Worm (Caenorhabditis elegans) whole organism, young adult: ENCODE results near the gene Y97E10AL.1.

Experiments used
- B0336.3 ChIP-seq: fragments of 200-800 bp; sonication (Bioruptor generic); IDR thresholded peaks from 2 replicates; pipeline ENCODE4 v1.3.6; 2022; ENCODE audit warnings: missing genetic modification characterization, missing compliant biosample characterization
- C17E4.6 ChIP-seq: fragments of 200-800 bp; sonication (Bioruptor generic); IDR thresholded peaks from 2 replicates; pipeline ENCODE4 v1.3.6; 2022; ENCODE audit warnings: missing genetic modification reagents, missing genetic modification characterization, missing compliant biosample characterization
- D2030.7 ChIP-seq: fragments of 200-800 bp; sonication (Bioruptor generic); IDR thresholded peaks from 2 replicates; pipeline ENCODE4 v1.3.6; 2022; ENCODE audit warnings: missing genetic modification reagents, missing genetic modification characterization, missing compliant biosample characterization
- F23B12.7 ChIP-seq: sonication (generic microtip); optimal IDR thresholded peaks from 2 replicates; lab custom pipeline; 2017; ENCODE audit warnings: missing genetic modification characterization, mild to moderate bottlenecking, missing compliant biosample characterization, antibody characterized with exemption, moderate library complexity; ENCODE audit not compliant: insufficient read depth
- F37B4.10 ChIP-seq: fragments of 200-800 bp; sonication (Bioruptor generic); IDR thresholded peaks from 2 replicates; pipeline ENCODE4 v1.3.6; 2022; ENCODE audit warnings: missing genetic modification characterization, missing compliant biosample characterization
- K12H6.12 ChIP-seq: fragments of 200-800 bp; sonication (Bioruptor generic); optimal IDR thresholded peaks from 2 replicates; lab custom pipeline; 2018; ENCODE audit warnings: mild to moderate bottlenecking, missing genetic modification characterization, missing compliant biosample characterization
- T26A5.8 ChIP-seq: sonication (generic microtip); optimal IDR thresholded peaks from 2 replicates; lab custom pipeline; 2016; ENCODE audit warnings: missing genetic modification characterization, missing compliant biosample characterization
- Y53F4B.3 ChIP-seq: fragments of 200-800 bp; sonication (Bioruptor generic); IDR thresholded peaks from 2 replicates; pipeline ENCODE4 v1.3.6; 2022; ENCODE audit warnings: missing genetic modification reagents, missing genetic modification characterization, missing compliant biosample characterization
- Y56A3A.18 ChIP-seq: fragments of 200-800 bp; sonication (Bioruptor generic); IDR thresholded peaks from 2 replicates; pipeline ENCODE4 v1.3.6; 2022; ENCODE audit warnings: missing genetic modification reagents, missing genetic modification characterization, missing compliant biosample characterization
- Y67H2A.10 ChIP-seq: fragments of 200-800 bp; sonication (Bioruptor generic); conservative IDR thresholded peaks from 2 replicates; pipeline ENCODE4 v1.3.6; 2022; ENCODE audit warnings: missing genetic modification reagents, missing genetic modification characterization, missing compliant biosample characterization
- Y95B8A.8 ChIP-seq: fragments of 200-800 bp; sonication (Bioruptor generic); IDR thresholded peaks from 2 replicates; pipeline ENCODE4 v1.3.6; 2022; ENCODE audit warnings: missing genetic modification reagents, missing genetic modification characterization, missing compliant biosample characterization
- akir-1 ChIP-seq: fragments of 200-800 bp; sonication (Bioruptor generic); optimal IDR thresholded peaks from 2 replicates; lab custom pipeline; 2018; ENCODE audit warnings: mild to moderate bottlenecking, missing genetic modification characterization, moderate library complexity, missing compliant biosample characterization
- ama-1 ChIP-seq, 3 experiments: fragments of 150-350 bp in 1 of 3; sonication (generic microtip) in 2 of 3; optimal IDR thresholded peaks; 2 replicates each; lab custom pipeline; 2014 to 2018; ENCODE audit warnings: missing biosample characterization in 2 of 3, missing genetic modification characterization in 2 of 3, missing genetic modification reagents in 2 of 3
- atf-7 ChIP-seq: sonication (generic microtip); optimal IDR thresholded peaks from 2 replicates; lab custom pipeline; 2017; ENCODE audit warnings: mild to moderate bottlenecking, missing genetic modification characterization, missing compliant biosample characterization
- ccch-3 ChIP-seq: fragments of 200-800 bp; sonication (Bioruptor generic); optimal IDR thresholded peaks from 2 replicates; lab custom pipeline; 2018; ENCODE audit warnings: mild to moderate bottlenecking, missing genetic modification characterization, missing compliant biosample characterization
- cebp-1 ChIP-seq, 2 experiments: fragments of 200-800 bp in 1 of 2; sonication (Bioruptor generic) in 1 of 2; sonication (generic microtip) in 1 of 2; IDR thresholded peaks in 1 of 2; optimal IDR thresholded peaks in 1 of 2; 2 replicates each; pipeline versions ENCODE4 v1.3.6 to Lab custom; 2017 to 2022; ENCODE audit warnings: missing compliant biosample characterization in 2 of 2, missing genetic modification characterization in 2 of 2, mild to moderate bottlenecking in 1 of 2, missing genetic modification reagents in 1 of 2, moderate library complexity in 1 of 2
- ceh-100 ChIP-seq: fragments of 200-800 bp; sonication (Bioruptor generic); IDR thresholded peaks from 2 replicates; pipeline ENCODE4 v1.3.6; 2022; ENCODE audit warnings: missing genetic modification reagents, missing genetic modification characterization, missing compliant biosample characterization
- ceh-27 ChIP-seq: fragments of 200-800 bp; sonication (Bioruptor generic); optimal IDR thresholded peaks from 2 replicates; lab custom pipeline; 2018; ENCODE audit warnings: mild to moderate bottlenecking, missing genetic modification characterization, moderate library complexity, missing compliant biosample characterization
- ceh-58 ChIP-seq: fragments of 200-800 bp; sonication (Bioruptor generic); IDR thresholded peaks from 2 replicates; pipeline ENCODE4 v1.3.6; 2022; ENCODE audit warnings: missing genetic modification characterization, missing compliant biosample characterization
- chd-7 ChIP-seq: sonication (generic microtip); optimal IDR thresholded peaks from 2 replicates; lab custom pipeline; 2016; ENCODE audit warnings: mild to moderate bottlenecking, missing genetic modification characterization, moderate library complexity, missing compliant biosample characterization
- dpl-1 ChIP-seq: fragments of 150-350 bp; optimal IDR thresholded peaks from 2 replicates; lab custom pipeline; 2014; ENCODE audit warnings: missing biosample characterization, missing genetic modification reagents, missing genetic modification characterization
- egl-18 ChIP-seq: fragments of 200-800 bp; sonication (Bioruptor generic); IDR thresholded peaks from 2 replicates; pipeline ENCODE4 v1.3.6; 2022; ENCODE audit warnings: missing genetic modification reagents, missing genetic modification characterization, missing compliant biosample characterization
- ets-4 ChIP-seq: fragments of 200-800 bp; sonication (Bioruptor generic); optimal IDR thresholded peaks from 2 replicates; lab custom pipeline; 2018; ENCODE audit warnings: mild to moderate bottlenecking, missing genetic modification characterization, missing compliant biosample characterization
- fkh-3 ChIP-seq: sonication (generic microtip); optimal IDR thresholded peaks from 2 replicates; lab custom pipeline; 2016; ENCODE audit warnings: mild to moderate bottlenecking, missing genetic modification characterization, missing compliant biosample characterization
- him-1 ChIP-seq: sonication (generic microtip); optimal IDR thresholded peaks from 2 replicates; lab custom pipeline; 2016; ENCODE audit warnings: missing genotype, missing genetic modification reagents, missing genetic modification characterization, missing compliant biosample characterization
- hlh-12 ChIP-seq: sonication (generic microtip); optimal IDR thresholded peaks from 2 replicates; lab custom pipeline; 2016; ENCODE audit warnings: missing genetic modification characterization, missing compliant biosample characterization
- hlh-26 ChIP-seq: fragments of 200-800 bp; sonication (Bioruptor generic); conservative IDR thresholded peaks from 2 replicates; pipeline ENCODE4 v1.3.6; 2022; ENCODE audit warnings: missing genetic modification reagents, missing genetic modification characterization, missing compliant biosample characterization
- hmg-1.2 ChIP-seq: fragments of 200-800 bp; sonication (Bioruptor generic); IDR thresholded peaks from 2 replicates; pipeline ENCODE4 v1.3.6; 2022; ENCODE audit warnings: missing genetic modification reagents, missing genetic modification characterization, missing compliant biosample characterization
- hmg-20 ChIP-seq: fragments of 200-800 bp; sonication (Bioruptor generic); IDR thresholded peaks from 2 replicates; pipeline ENCODE4 v1.3.6; 2022; ENCODE audit warnings: missing genetic modification reagents, missing genetic modification characterization, missing compliant biosample characterization
- lin-40 ChIP-seq: sonication (generic microtip); optimal IDR thresholded peaks from 2 replicates; lab custom pipeline; 2016; ENCODE audit warnings: missing genetic modification characterization, mild to moderate bottlenecking, missing compliant biosample characterization, missing genotype, missing genetic modification reagents
- mcd-1 ChIP-seq: fragments of 200-800 bp; sonication (Bioruptor generic); IDR thresholded peaks from 2 replicates; pipeline ENCODE4 v1.3.6; 2022; ENCODE audit warnings: missing genetic modification reagents, missing genetic modification characterization, missing compliant biosample characterization
- nfya-1 ChIP-seq: sonication (generic microtip); optimal IDR thresholded peaks from 2 replicates; lab custom pipeline; 2017; ENCODE audit warnings: antibody characterized with exemption, missing compliant biosample characterization, missing genetic modification characterization, borderline replicate concordance; ENCODE audit not compliant: insufficient read depth
- nfya-2 ChIP-seq: fragments of 200-800 bp; sonication (Bioruptor generic); IDR thresholded peaks from 2 replicates; pipeline ENCODE4 v1.3.6; 2022; ENCODE audit warnings: missing genetic modification reagents, missing genetic modification characterization, missing compliant biosample characterization
- nhr-179 ChIP-seq: sonication (generic microtip); optimal IDR thresholded peaks from 2 replicates; lab custom pipeline; 2016; ENCODE audit warnings: mild to moderate bottlenecking, missing genetic modification characterization, missing compliant biosample characterization
- pha-4 ChIP-seq: fragments of 150-350 bp; sonication (generic microtip); optimal IDR thresholded peaks from 2 replicates; lab custom pipeline; 2014; ENCODE audit warnings: missing biosample characterization, missing genetic modification reagents, missing genetic modification characterization
- rcor-1 ChIP-seq: fragments of 200-800 bp; sonication (Bioruptor generic); IDR thresholded peaks from 2 replicates; pipeline ENCODE4 v1.3.6; 2022; ENCODE audit warnings: missing genetic modification reagents, missing genetic modification characterization, missing compliant biosample characterization
- rec-8 ChIP-seq, 2 experiments: sonication (generic microtip); optimal IDR thresholded peaks; 2 replicates each; lab custom pipeline; 2016; ENCODE audit warnings: mild to moderate bottlenecking in 2 of 2, missing genetic modification characterization in 2 of 2, missing genetic modification reagents in 2 of 2, missing genotype in 2 of 2, missing biosample characterization in 1 of 2, missing compliant biosample characterization in 1 of 2, moderate library complexity in 1 of 2
- rpc-1 ChIP-seq, 2 experiments: fragments of 150-350 bp in 1 of 2; sonication (generic microtip) in 1 of 2; optimal IDR thresholded peaks; 2 replicates each; lab custom pipeline; 2014 to 2018; ENCODE audit warnings: missing biosample characterization in 1 of 2, missing genetic modification characterization in 1 of 2, missing genetic modification reagents in 1 of 2, missing genotype in 1 of 2
- snpc-1.1 ChIP-seq: sonication (generic microtip); optimal IDR thresholded peaks from 2 replicates; lab custom pipeline; 2017; ENCODE audit warnings: missing genetic modification characterization, mild to moderate bottlenecking, missing compliant biosample characterization, antibody characterized with exemption, moderate library complexity, missing genotype, missing genetic modification reagents; ENCODE audit not compliant: insufficient read depth
- snpc-3.4 ChIP-seq: sonication (generic microtip); optimal IDR thresholded peaks from 2 replicates; lab custom pipeline; 2017; ENCODE audit warnings: missing genetic modification characterization, mild to moderate bottlenecking, missing compliant biosample characterization, antibody characterized with exemption, moderate library complexity, missing genotype, missing genetic modification reagents
- snpc-4 ChIP-seq, 5 experiments: fragments of 150-350 bp in 1 of 5; sonication (generic microtip) in 4 of 5; optimal IDR thresholded peaks; 2 replicates each; lab custom pipeline; 2014 to 2018; ENCODE audit warnings: missing genetic modification characterization in 5 of 5, missing biosample characterization in 3 of 5, antibody characterized with exemption in 2 of 5, mild to moderate bottlenecking in 2 of 5, missing compliant biosample characterization in 2 of 5, missing genotype in 2 of 5, moderate library complexity in 2 of 5, missing genetic modification reagents in 1 of 5
- tlf-1 ChIP-seq: fragments of 200-800 bp; sonication (Bioruptor generic); optimal IDR thresholded peaks from 2 replicates; lab custom pipeline; 2018; ENCODE audit warnings: mild to moderate bottlenecking, missing genetic modification characterization, missing compliant biosample characterization
- zim-3 ChIP-seq: sonication (generic microtip); optimal IDR thresholded peaks from 2 replicates; lab custom pipeline; 2017; ENCODE audit warnings: mild to moderate bottlenecking, missing genetic modification characterization, moderate library complexity, missing compliant biosample characterization
- ztf-25 ChIP-seq: fragments of 200-800 bp; sonication (Bioruptor generic); IDR thresholded peaks from 2 replicates; pipeline ENCODE4 v1.3.6; 2022; ENCODE audit warnings: missing genetic modification reagents, missing genetic modification characterization, missing compliant biosample characterization
- ztf-28 ChIP-seq: fragments of 200-800 bp; sonication (Bioruptor generic); IDR thresholded peaks from 2 replicates; pipeline ENCODE4 v1.3.6; 2022; ENCODE audit warnings: missing genetic modification reagents, missing genetic modification characterization, missing compliant biosample characterization

The Y97E10AL.1 gene

DNA sequence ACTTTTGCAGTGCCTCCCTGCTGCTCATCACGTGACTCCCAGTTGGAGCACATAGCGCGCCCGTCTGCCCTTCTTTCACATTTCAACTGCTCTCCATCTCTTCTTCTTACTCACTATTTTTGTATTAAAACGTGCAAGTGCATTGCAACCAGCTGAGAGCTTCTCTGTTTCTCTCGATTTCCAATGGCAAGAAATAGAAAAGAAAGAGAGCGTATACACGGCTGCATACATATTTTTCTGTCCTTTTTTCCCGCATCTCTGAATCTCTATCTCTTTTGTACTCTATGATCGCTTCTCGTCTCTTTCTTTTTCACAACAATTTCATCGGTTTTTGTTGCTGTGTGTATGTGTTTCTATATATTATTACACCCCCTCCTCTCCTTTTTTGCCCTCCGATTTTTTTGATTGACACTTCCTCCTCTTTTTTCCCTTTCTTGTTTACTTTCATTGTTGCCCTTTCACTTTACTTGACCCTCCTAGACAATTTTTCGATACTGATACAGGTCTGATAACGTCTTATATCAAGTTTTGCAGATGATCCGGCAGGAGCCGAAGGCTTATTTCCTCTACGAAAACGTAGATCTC lies 15.1 kb downstream of the Y97E10AL.1 start, which contains the start of gene Y97E10AR.1 (continued):
- peak; percentile 85 for TF ChIP-seq atf-7 (tag; lab: Kevin White, UChicago)
- TF ChIP-seq akir-1 (GFP tag; lab: Kevin White, UChicago) = no peak
- TF ChIP-seq nhr-179 (tag; lab: Kevin White, UChicago) = no peak
- no peak for TF ChIP-seq D2030.7 (GFP tag; lab: Robert Waterston, UW)
- TF ChIP-seq B0336.3 (GFP tag; lab: Robert Waterston, UW) = no peak; the same call in 1 of the 2 replicates
- TF ChIP-seq hlh-12 (tag; lab: Kevin White, UChicago) = no peak
- no peak; the same call in 1 of the 2 replicates for TF ChIP-seq mcd-1
- no peak for TF ChIP-seq ztf-28 (GFP tag; lab: Robert Waterston, UW)
- no peak for TF ChIP-seq F37B4.10
- TF ChIP-seq nfya-2 (GFP tag; lab: Robert Waterston, UW) = no peak
- TF ChIP-seq ceh-58 = no peak
- TF ChIP-seq egl-18 = no peak
- TF ChIP-seq nfya-1 (tag; lab: Kevin White, UChicago) = no peak
- 0 out of 2 replicates have a peak, but pooled peaks have one; percentile 68 for TF ChIP-seq Y56A3A.18 (GFP tag; lab: Robert Waterston, UW)
- TF ChIP-seq ets-4 = peak; percentile 52
- TF ChIP-seq hmg-20 = no peak
- TF ChIP-seq pha-4 (tag; lab: Kevin White, UChicago) = peak; percentile 58
- TF ChIP-seq T26A5.8 = no peak
- TF ChIP-seq hlh-26 (GFP tag; lab: Robert Waterston, UW) = no peak
- TF ChIP-seq cebp-1 (GFP tag; IDR thresholded peaks at IDR 0.05; lab: Robert Waterston, UW) = no peak
- peak; percentile 88 for TF ChIP-seq cebp-1 (tag; optimal IDR thresholded peaks at IDR 0.05; lab: Kevin White, UChicago)
- peak; percentile 35 for TF ChIP-seq tlf-1 (GFP tag; lab: Kevin White, UChicago)
- no peak for TF ChIP-seq snpc-4 (GFP tag; optimal IDR thresholded peaks at IDR 0.05; lab: Kevin White, UChicago)
- peak; percentile 29 to 51 (median 40) for TF ChIP-seq snpc-4 (tag; optimal IDR thresholded peaks at IDR 0.05; lab: Kevin White, UChicago)
- TF ChIP-seq ccch-3 = no peak
- no peak for TF ChIP-seq C17E4.6 (GFP tag; lab: Robert Waterston, UW)
- TF ChIP-seq ceh-100 (GFP tag; lab: Robert Waterston, UW) = no peak
- TF ChIP-seq F23B12.7 (tag; lab: Kevin White, UChicago) = peak; percentile 42
- TF ChIP-seq ceh-27 (GFP tag; lab: Kevin White, UChicago) = peak; percentile 27
- no peak for TF ChIP-seq zim-3 (tag; lab: Kevin White, UChicago)
- TF ChIP-seq snpc-1.1 (tag; lab: Kevin White, UChicago) = no peak
- TF ChIP-seq Y95B8A.8 (GFP tag; lab: Robert Waterston, UW) = no peak
- no peak for TF ChIP-seq rpc-1 (optimal IDR thresholded peaks at IDR 0.05; lab: Kevin White, UChicago)
- TF ChIP-seq rpc-1 (tag; optimal IDR thresholded peaks at IDR 0.05; lab: Kevin White, UChicago) = no peak
- no peak for TF ChIP-seq fkh-3 (tag; lab: Kevin White, UChicago)
- no peak for TF ChIP-seq chd-7 (tag; lab: Kevin White, UChicago)
- TF ChIP-seq him-1 (tag; lab: Kevin White, UChicago) = no peak
- no peak for TF ChIP-seq ztf-25 (GFP tag; lab: Robert Waterston, UW)
- TF ChIP-seq hmg-1.2 = peak; percentile 77
- TF ChIP-seq ama-1 (optimal IDR thresholded peaks at IDR 0.05; lab: Kevin White, UChicago) = no peak
- no peak for TF ChIP-seq ama-1 (GFP tag; optimal IDR thresholded peaks at IDR 0.05; lab: Kevin White, UChicago)
- TF ChIP-seq K12H6.12 (tag; lab: Kevin White, UChicago) = peak; percentile 81
- TF ChIP-seq rcor-1 = 0 out of 2 replicates have a peak, but pooled peaks have one; percentile 21
- no peak for TF ChIP-seq Y67H2A.10 (GFP tag; lab: Robert Waterston, UW)
- no peak for TF ChIP-seq rec-8 (tag; optimal IDR thresholded peaks at IDR 0.05; lab: Kevin White, UChicago)
- TF ChIP-seq lin-40 (tag; lab: Kevin White, UChicago) = peak; percentile 84
- no peak for TF ChIP-seq dpl-1 (GFP tag; lab: Kevin White, UChicago)
- peak; percentile 1 for TF ChIP-seq snpc-3.4 (tag; lab: Kevin White, UChicago)
- no peak for TF ChIP-seq Y53F4B.3 (GFP tag; lab: Robert Waterston, UW)
